Fruit fly (Drosophila melanogaster) whole organism, embryonic: Measurements from ENCODE around the gene Mec2.

Experiments
- Abd-B ChIP-seq: fragments of 200-800 bp; sonication (Bioruptor generic); optimal IDR thresholded peaks from 2 replicates; lab custom pipeline; 2018; ENCODE audit warnings: missing biosample characterization, mild to moderate bottlenecking, missing genetic modification characterization, moderate library complexity
- Ada2b ChIP-seq: fragments of 200-800 bp; sonication (Bioruptor generic); IDR thresholded peaks from 2 replicates; pipeline ENCODE4 v1.3.6; 2022; ENCODE audit warnings: missing biosample characterization, missing genetic modification characterization
- Asciz ChIP-seq: fragments of 200-800 bp; sonication (Bioruptor generic); optimal IDR thresholded peaks from 2 replicates; lab custom pipeline; 2017; ENCODE audit warnings: missing biosample characterization, mild to moderate bottlenecking, missing genetic modification characterization, missing genetic modification reagents
- BEAF-32 ChIP-seq: fragments of 200-800 bp; sonication (Bioruptor generic); optimal IDR thresholded peaks from 3 replicates; lab custom pipeline; 2017; ENCODE audit warnings: missing biosample characterization, missing genetic modification characterization, mild to moderate bottlenecking, moderate library complexity, missing genetic modification reagents
- CG10654 ChIP-seq: fragments of 200-800 bp; sonication (Bioruptor generic); optimal IDR thresholded peaks from 2 replicates; lab custom pipeline; 2016; ENCODE audit warnings: missing biosample characterization, missing genetic modification characterization
- CG10979 ChIP-seq: fragments of 200-800 bp; sonication (Bioruptor generic); optimal IDR thresholded peaks from 2 replicates; lab custom pipeline; 2018; ENCODE audit warnings: missing biosample characterization, mild to moderate bottlenecking, missing genetic modification characterization, moderate library complexity
- CG12744 ChIP-seq: fragments of 200-800 bp; sonication (Bioruptor generic); optimal IDR thresholded peaks from 2 replicates; lab custom pipeline; 2016; ENCODE audit warnings: missing biosample characterization, missing genetic modification characterization
- CG1602 ChIP-seq: fragments of 200-800 bp; sonication (Bioruptor generic); optimal IDR thresholded peaks from 3 replicates; lab custom pipeline; 2016; ENCODE audit warnings: missing biosample characterization, missing genetic modification characterization
- CG17612 ChIP-seq: fragments of 200-800 bp; sonication (Bioruptor generic); IDR thresholded peaks from 2 replicates; pipeline ENCODE4 v1.3.6; 2022; ENCODE audit warnings: missing biosample characterization, missing genetic modification characterization
- CG2120 ChIP-seq: fragments of 200-800 bp; sonication (Bioruptor generic); optimal IDR thresholded peaks from 3 replicates; lab custom pipeline; 2016; ENCODE audit warnings: missing biosample characterization, missing genetic modification characterization
- CG2199 ChIP-seq: fragments of 200-800 bp; sonication (Bioruptor generic); IDR thresholded peaks from 3 replicates; pipeline ENCODE4 v1.3.6; 2022; ENCODE audit warnings: missing biosample characterization, missing genetic modification characterization
- CG30431 ChIP-seq: fragments of 200-800 bp; sonication (Bioruptor generic); optimal IDR thresholded peaks from 2 replicates; lab custom pipeline; 2017; ENCODE audit warnings: missing biosample characterization, missing genetic modification characterization
- CG33213 ChIP-seq: fragments of 200-800 bp; sonication (Bioruptor generic); optimal IDR thresholded peaks from 3 replicates; lab custom pipeline; 2016; ENCODE audit warnings: missing biosample characterization, missing genetic modification characterization
- CG34376 ChIP-seq: fragments of 200-800 bp; sonication (Bioruptor generic); optimal IDR thresholded peaks from 2 replicates; lab custom pipeline; 2018; ENCODE audit warnings: missing biosample characterization, mild to moderate bottlenecking, missing genetic modification characterization
- CG5953 ChIP-seq: fragments of 200-800 bp; sonication (Bioruptor generic); IDR thresholded peaks from 2 replicates; pipeline ENCODE4 v1.3.6; 2022; ENCODE audit warnings: missing biosample characterization, missing genetic modification characterization
- CG6654 ChIP-seq: fragments of 200-800 bp; sonication (Bioruptor generic); optimal IDR thresholded peaks from 2 replicates; lab custom pipeline; 2017; ENCODE audit warnings: missing biosample characterization, mild to moderate bottlenecking, missing genetic modification characterization
- CG7745 ChIP-seq: fragments of 200-800 bp; sonication (Bioruptor generic); optimal IDR thresholded peaks from 2 replicates; lab custom pipeline; 2018; ENCODE audit warnings: missing biosample characterization, mild to moderate bottlenecking, missing genetic modification characterization, moderate library complexity
- CG7786 ChIP-seq: fragments of 200-800 bp; sonication (Bioruptor generic); optimal IDR thresholded peaks from 2 replicates; lab custom pipeline; 2016; ENCODE audit warnings: missing biosample characterization, missing genetic modification characterization
- CG8388 ChIP-seq: fragments of 200-800 bp; sonication (Bioruptor generic); optimal IDR thresholded peaks from 2 replicates; lab custom pipeline; 2019; ENCODE audit warnings: missing biosample characterization, mild to moderate bottlenecking, missing genetic modification characterization, moderate library complexity
- CG9817 ChIP-seq: fragments of 200-800 bp; sonication (Bioruptor generic); optimal IDR thresholded peaks from 2 replicates; lab custom pipeline; 2018; ENCODE audit warnings: missing biosample characterization, mild to moderate bottlenecking, missing genetic modification characterization, moderate library complexity
- Fer1 ChIP-seq: fragments of 200-800 bp; sonication (Bioruptor generic); optimal IDR thresholded peaks from 2 replicates; lab custom pipeline; 2017; ENCODE audit warnings: missing biosample characterization, mild to moderate bottlenecking, missing genetic modification characterization
- Fer3 ChIP-seq: fragments of 200-800 bp; sonication (Bioruptor generic); optimal IDR thresholded peaks from 2 replicates; lab custom pipeline; 2018; ENCODE audit warnings: missing biosample characterization, mild to moderate bottlenecking, missing genetic modification characterization, moderate library complexity
- H15 ChIP-seq: fragments of 200-800 bp; sonication (Bioruptor generic); IDR thresholded peaks from 3 replicates; pipeline ENCODE4 v1.3.6; 2022; ENCODE audit warnings: missing biosample characterization, missing genetic modification characterization
- Hand ChIP-seq: fragments of 200-800 bp; sonication (Bioruptor generic); optimal IDR thresholded peaks from 2 replicates; lab custom pipeline; 2017; ENCODE audit warnings: mild to moderate bottlenecking, missing biosample characterization, missing genetic modification reagents, missing genetic modification characterization
- Myb ChIP-seq: fragments of 200-800 bp; sonication (Bioruptor generic); optimal IDR thresholded peaks from 2 replicates; lab custom pipeline; 2016; ENCODE audit warnings: missing biosample characterization, missing genetic modification characterization
- NC2α ChIP-seq: fragments of 200-800 bp; sonication (Bioruptor generic); optimal IDR thresholded peaks from 2 replicates; lab custom pipeline; 2016; ENCODE audit warnings: missing biosample characterization, missing genetic modification characterization
- NC2β ChIP-seq: fragments of 200-800 bp; sonication (Bioruptor generic); optimal IDR thresholded peaks from 2 replicates; lab custom pipeline; 2016; ENCODE audit warnings: missing biosample characterization, missing genetic modification characterization
- NK7.1 ChIP-seq: fragments of 200-800 bp; sonication (Bioruptor generic); optimal IDR thresholded peaks from 3 replicates; lab custom pipeline; 2016; ENCODE audit warnings: missing biosample characterization, missing genetic modification characterization
- Pdp1 ChIP-seq, 2 experiments: fragments of 200-800 bp; sonication (Bioruptor generic); optimal IDR thresholded peaks; 3 replicates each; lab custom pipeline; 2016; ENCODE audit warnings: missing biosample characterization in 2 of 2, missing genetic modification characterization in 2 of 2, mild to moderate bottlenecking in 1 of 2, moderate library complexity in 1 of 2
- Ravus ChIP-seq: fragments of 200-800 bp; sonication (Bioruptor generic); IDR thresholded peaks from 2 replicates; pipeline ENCODE4 v1.3.6; 2022; ENCODE audit warnings: missing biosample characterization, missing genetic modification characterization
- Stat92E ChIP-seq, 3 experiments: fragments of >200 bp in 2 of 3; fragments of 200-800 bp in 1 of 3; sonication (Bioruptor generic) in 1 of 3; optimal IDR thresholded peaks; 2 replicates each; lab custom pipeline; 2017 to 2019; ENCODE audit warnings: missing biosample characterization in 3 of 3, missing genetic modification characterization in 3 of 3, mild to moderate bottlenecking in 1 of 3, moderate library complexity in 1 of 3
- TFAM ChIP-seq: fragments of 200-800 bp; sonication (Bioruptor generic); optimal IDR thresholded peaks from 2 replicates; lab custom pipeline; 2017; ENCODE audit warnings: missing biosample characterization, missing genetic modification characterization, inconsistent platforms
- ab ChIP-seq: fragments of 200-800 bp; sonication (Bioruptor generic); optimal IDR thresholded peaks from 2 replicates; lab custom pipeline; 2016; ENCODE audit warnings: missing biosample characterization, missing genetic modification characterization
- ara ChIP-seq: fragments of 200-800 bp; sonication (Bioruptor generic); IDR thresholded peaks from 2 replicates; pipeline ENCODE4 v1.3.6; 2022; ENCODE audit warnings: missing biosample characterization, missing genetic modification characterization
- cg ChIP-seq: fragments of 200-800 bp; sonication (Bioruptor generic); optimal IDR thresholded peaks from 3 replicates; lab custom pipeline; 2019; ENCODE audit warnings: missing biosample characterization, mild to moderate bottlenecking, missing genetic modification characterization, moderate library complexity
- chm ChIP-seq: fragments of 200-800 bp; sonication (Bioruptor generic); IDR thresholded peaks from 2 replicates; pipeline ENCODE4 v1.3.6; 2022; ENCODE audit warnings: missing biosample characterization, missing genetic modification characterization
- ewg ChIP-seq: fragments of 200-800 bp; sonication (Bioruptor generic); optimal IDR thresholded peaks from 3 replicates; lab custom pipeline; 2017; ENCODE audit warnings: mild to moderate bottlenecking, missing biosample characterization, missing genetic modification reagents, missing genetic modification characterization
- fd102C ChIP-seq: fragments of 200-800 bp; sonication (Bioruptor generic); optimal IDR thresholded peaks from 2 replicates; lab custom pipeline; 2018; ENCODE audit warnings: missing biosample characterization, mild to moderate bottlenecking, missing genetic modification characterization, moderate library complexity
- gce ChIP-seq: fragments of 200-800 bp; sonication (Bioruptor generic); IDR thresholded peaks from 3 replicates; pipeline ENCODE4 v1.3.6; 2022; ENCODE audit warnings: missing biosample characterization, missing genetic modification characterization
- insv ChIP-seq, 2 experiments: fragments of 200-800 bp; sonication (Bioruptor generic); optimal IDR thresholded peaks; 3 replicates each; lab custom pipeline; 2016 to 2018; ENCODE audit warnings: missing biosample characterization in 2 of 2, missing genetic modification characterization in 2 of 2
- pb ChIP-seq: fragments of 200-800 bp; sonication (Bioruptor generic); optimal IDR thresholded peaks from 3 replicates; lab custom pipeline; 2016; ENCODE audit warnings: missing biosample characterization, missing genetic modification characterization
- repo ChIP-seq: fragments of 200-800 bp; sonication (Bioruptor generic); optimal IDR thresholded peaks from 2 replicates; lab custom pipeline; 2016; ENCODE audit warnings: missing biosample characterization, missing genetic modification characterization
- salm ChIP-seq: fragments of 200-800 bp; sonication (Bioruptor generic); optimal IDR thresholded peaks from 2 replicates; lab custom pipeline; 2018; ENCODE audit warnings: missing biosample characterization, mild to moderate bottlenecking, missing genetic modification characterization
- sim ChIP-seq: fragments of 200-800 bp; sonication (Bioruptor generic); IDR thresholded peaks from 2 replicates; pipeline ENCODE4 v1.3.6; 2022; ENCODE audit warnings: missing biosample characterization, missing genetic modification characterization
- tap ChIP-seq: fragments of 200-800 bp; optimal IDR thresholded peaks from 3 replicates; lab custom pipeline; 2019; ENCODE audit warnings: missing biosample characterization, mild to moderate bottlenecking, missing genetic modification characterization, moderate library complexity
- tgo ChIP-seq: fragments of 200-800 bp; sonication (Bioruptor generic); IDR thresholded peaks from 3 replicates; pipeline ENCODE4 v1.3.6; 2022; ENCODE audit warnings: missing biosample characterization, missing genetic modification characterization
- tll ChIP-seq, 2 experiments: fragments of 200-800 bp in 1 of 2; fragments of >200 bp in 1 of 2; sonication (Bioruptor generic) in 1 of 2; optimal IDR thresholded peaks; 2 replicates each; lab custom pipeline; 2017 to 2019; ENCODE audit warnings: missing biosample characterization in 2 of 2, missing genetic modification characterization in 2 of 2, mild to moderate bottlenecking in 1 of 2, moderate library complexity in 1 of 2
- tup ChIP-seq: fragments of 200-800 bp; sonication (Bioruptor generic); optimal IDR thresholded peaks from 2 replicates; lab custom pipeline; 2016; ENCODE audit warnings: missing biosample characterization, mild to moderate bottlenecking, missing genetic modification characterization, moderate library complexity
- vnd ChIP-seq: fragments of 200-800 bp; sonication (Bioruptor generic); IDR thresholded peaks from 3 replicates; pipeline ENCODE4 v1.3.6; 2022; ENCODE audit warnings: missing biosample characterization, missing genetic modification characterization; ENCODE audit not compliant: partially characterized antibody
- zfh2 ChIP-seq: fragments of 200-800 bp; sonication (Bioruptor generic); optimal IDR thresholded peaks from 2 replicates; lab custom pipeline; 2016; ENCODE audit warnings: missing biosample characterization, missing genetic modification characterization

Mec2 gene

DNA sequence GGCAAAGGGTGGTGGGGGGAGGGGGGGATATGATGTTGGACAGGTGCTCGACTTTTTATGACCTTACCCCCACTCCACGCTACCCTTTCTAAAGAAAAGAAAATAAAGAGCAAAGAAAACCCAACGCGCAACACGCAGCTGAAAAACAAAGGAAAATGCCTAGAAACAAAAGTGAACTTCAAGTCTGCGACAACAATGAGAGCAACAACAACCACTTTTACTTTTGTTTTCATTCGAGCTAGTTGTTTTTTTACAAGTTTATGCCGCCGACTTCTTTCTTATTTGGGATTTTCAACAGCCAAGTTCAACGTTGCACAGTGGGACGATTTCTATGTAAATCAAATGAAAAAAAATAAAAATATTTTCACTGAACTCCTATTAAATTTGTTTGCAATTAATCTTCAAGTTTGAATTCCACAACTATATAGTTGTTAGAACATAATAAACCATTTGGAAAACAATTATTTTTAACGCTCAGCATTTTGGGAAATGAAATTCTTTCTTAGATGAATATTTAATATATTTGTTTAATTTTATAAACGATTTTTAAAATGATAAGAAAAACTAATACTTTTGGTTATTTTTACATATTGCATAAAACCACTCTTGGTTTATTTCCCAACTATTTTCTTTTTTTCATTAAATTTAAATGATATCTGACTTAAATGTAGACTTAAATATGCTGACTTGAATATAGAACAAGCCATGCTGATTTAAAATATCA, 36.9 kb downstream of the Mec2 start (continued):
- TF ChIP-seq CG7745 (tag; lab: Kevin White, UChicago) (no peak), CG12744 (GFP tag; lab: Kevin White, UChicago) (no peak), CG5953 (GFP tag; lab: Robert Waterston, UW) (no peak), tll (GFP tag; optimal IDR thresholded peaks at IDR 0.05; lab: Kevin White, UChicago) (no peak), salm (no peak), CG6654 (GFP tag; lab: Kevin White, UChicago) (no peak), H15 (no peak), CG34376 (no peak), Myb (GFP tag; lab: Kevin White, UChicago) (no peak), gce (GFP tag; lab: Robert Waterston, UW) (no peak), CG10979 (tag; lab: Kevin White, UChicago) (peak; percentile 58), CG17612 (GFP tag; lab: Robert Waterston, UW) (no peak), insv (GFP tag; optimal IDR thresholded peaks at IDR 0.05; lab: Kevin White, UChicago) (no peak), NK7.1 (GFP tag; lab: Kevin White, UChicago) (no peak), TFAM (GFP tag; lab: Kevin White, UChicago) (no peak), ara (no peak), cg (GFP tag; lab: Kevin White, UChicago) (no peak), ab (GFP tag; lab: Kevin White, UChicago) (no peak), Stat92E (GFP tag; optimal IDR thresholded peaks at IDR 0.05; lab: Kevin White, UChicago) (no peak), CG33213 (GFP tag; lab: Kevin White, UChicago) (no peak), CG30431 (GFP tag; lab: Kevin White, UChicago) (no peak), Ravus (no peak), Pdp1 (GFP tag; optimal IDR thresholded peaks at IDR 0.05; lab: Kevin White, UChicago) (no peak), CG8388 (peak; percentile 45), CG10654 (no peak), NC2β (no peak), Fer3 (no peak), BEAF-32 (GFP tag; lab: Kevin White, UChicago) (no peak), vnd (GFP tag; lab: Robert Waterston, UW) (no peak), fd102C (GFP tag; lab: Kevin White, UChicago) (no peak), tup (GFP tag; lab: Kevin White, UChicago) (no peak), tgo (GFP tag; lab: Robert Waterston, UW) (no peak), repo (GFP tag; lab: Kevin White, UChicago) (no peak), CG2199 (GFP tag; lab: Robert Waterston, UW) (no peak), Fer1 (GFP tag; lab: Kevin White, UChicago) (no peak), Hand (GFP tag; lab: Kevin White, UChicago) (no peak), CG2120 (GFP tag; lab: Kevin White, UChicago) (no peak), Ada2b (GFP tag; lab: Robert Waterston, UW) (no peak), CG1602 (GFP tag; lab: Kevin White, UChicago) (no peak), ewg (GFP tag; lab: Kevin White, UChicago) (peak; percentile 14), Asciz (GFP tag; lab: Kevin White, UChicago) (no peak), chm (GFP tag; lab: Robert Waterston, UW) (no peak), CG7786 (GFP tag; lab: Kevin White, UChicago) (no peak), tap (no peak), Abd-B (no peak), NC2α (GFP tag; lab: Kevin White, UChicago) (no peak), pb (GFP tag; lab: Kevin White, UChicago) (no peak), zfh2 (GFP tag; lab: Kevin White, UChicago) (no peak), CG9817 (tag; lab: Kevin White, UChicago) (no peak), sim (GFP tag; lab: Robert Waterston, UW) (no peak)
